Fruit fly (Drosophila melanogaster) Kc167 (cell line): ENCODE measurements around the gene z.

Experiments
- Myc ChIP-seq: fragments of >200 bp; optimal IDR thresholded peaks from 2 replicates; lab custom pipeline; 2017; ENCODE audit warnings: missing external identifiers
- Sin3A ChIP-seq: fragments of >200 bp; optimal IDR thresholded peaks from 2 replicates; lab custom pipeline; 2018; ENCODE audit warnings: missing external identifiers
- h ChIP-seq: fragments of >200 bp; optimal IDR thresholded peaks from 3 replicates; lab custom pipeline; 2018; ENCODE audit warnings: missing external identifiers
- insv ChIP-seq: fragments of >200 bp; optimal IDR thresholded peaks from 3 replicates; lab custom pipeline; 2018; ENCODE audit warnings: missing external identifiers
- psq ChIP-seq: fragments of >200 bp; optimal IDR thresholded peaks from 2 replicates; lab custom pipeline; 2017; ENCODE audit warnings: missing external identifiers
- ttk ChIP-seq: sonication (Bioruptor generic); optimal IDR thresholded peaks from 2 replicates; lab custom pipeline; 2017; ENCODE audit warnings: missing external identifiers

- no peak for TF ChIP-seq Sin3A (lab: Kevin White, UChicago)
- TF ChIP-seq insv (lab: Kevin White, UChicago): no peak
- TF ChIP-seq h (lab: Kevin White, UChicago): no peak
- no peak for TF ChIP-seq Myc (lab: Kevin White, UChicago)
- TF ChIP-seq psq (lab: Kevin White, UChicago): no peak
- no peak for TF ChIP-seq ttk (lab: Kevin White, UChicago)
These were observed 8.0 kb downstream of the z start for dm6 chrX:2455337-2456246.
